Fruit fly (Drosophila melanogaster): ENCODE data around the gene kel.

The kel gene

DNA sequence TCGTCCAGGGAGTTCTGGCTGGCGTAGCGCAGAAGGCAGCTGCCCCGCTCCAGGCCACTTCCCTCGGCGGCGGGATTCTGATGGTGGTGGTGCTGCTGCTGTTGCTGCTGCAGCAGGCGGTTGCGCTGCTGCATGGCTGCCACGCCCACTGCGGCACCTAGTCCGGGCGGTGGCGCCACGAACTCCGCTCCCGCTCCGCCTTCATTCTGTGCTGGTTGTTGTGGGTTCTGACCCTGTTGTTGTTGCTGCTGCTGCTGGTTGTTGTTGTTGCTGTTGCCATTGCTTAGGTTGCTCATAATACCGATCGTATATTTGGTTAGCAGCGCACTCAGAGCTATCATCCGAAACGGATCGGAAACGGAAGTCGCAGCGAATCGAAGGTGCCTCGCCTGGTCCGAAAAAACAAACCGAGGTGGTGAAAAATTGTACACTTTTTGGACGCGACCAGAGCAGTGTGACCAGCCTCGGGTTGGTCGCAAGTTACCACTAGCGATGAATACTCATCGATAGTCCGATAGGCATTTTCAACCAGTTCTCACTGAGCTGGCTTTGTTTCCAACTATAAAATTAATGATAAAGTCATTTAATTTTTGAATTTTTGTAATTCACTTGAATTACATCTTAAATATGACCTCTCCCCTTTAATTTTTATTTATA is at the start of gene kel:
Gene kel, minus strand, starts transcription at position 493 of the 657 bp plus-strand sequence.
- TF ChIP-seq CG32006 (GFP tag; optimal IDR thresholded peaks at IDR 0.05) (no peak), CG11762 (GFP tag; optimal IDR thresholded peaks at IDR 0.05; ENCODE audit: insufficient read depth) (no peak), Gug (GFP tag; IDR thresholded peaks at IDR 0.05) (0 out of 2 replicates have a peak, but pooled peaks have one; percentile 9), CG3919 (GFP tag; optimal IDR thresholded peaks at IDR 0.05) (peak; percentile 58), Smox (GFP tag; optimal IDR thresholded peaks at IDR 0.05) (no peak), CG6276 (GFP tag; optimal IDR thresholded peaks at IDR 0.05) (no peak), achi (GFP tag; optimal IDR thresholded peaks at IDR 0.05) (no peak), pdm3 (GFP tag; optimal IDR thresholded peaks at IDR 0.05) (no peak), CG7368 (GFP tag; optimal IDR thresholded peaks at IDR 0.05) (no peak), CG6163 (GFP tag; IDR thresholded peaks at IDR 0.05) (no peak), esn (GFP tag; optimal IDR thresholded peaks at IDR 0.05) (peak; percentile 51), Eip78C (GFP tag) (peak; percentile 59), CG9139 (GFP tag; optimal IDR thresholded peaks at IDR 0.05) (no peak), CG8632 (GFP tag; optimal IDR thresholded peaks at IDR 0.05) (no peak), net (GFP tag; optimal IDR thresholded peaks at IDR 0.05) (no peak), CG3032 (tag; optimal IDR thresholded peaks at IDR 0.05) (no peak), CG8319 (GFP tag; optimal IDR thresholded peaks at IDR 0.05) (no peak), Sox15 (GFP tag; optimal IDR thresholded peaks at IDR 0.05) (no peak), Blimp-1 (GFP tag; optimal IDR thresholded peaks at IDR 0.05) (no peak), Met (GFP tag; optimal IDR thresholded peaks at IDR 0.05) (no peak), acj6 (GFP tag; optimal IDR thresholded peaks at IDR 0.05) (no peak), Ets21C (GFP tag; optimal IDR thresholded peaks at IDR 0.05) (no peak), spab (GFP tag; optimal IDR thresholded peaks at IDR 0.05) (no peak), CG1621 (tag; optimal IDR thresholded peaks at IDR 0.05) (peak; percentile 44), Eip75B (GFP tag; optimal IDR thresholded peaks at IDR 0.05) (peak; percentile 2), lz (GFP tag; optimal IDR thresholded peaks at IDR 0.05) (peak; percentile 27), Ets96B (tag; optimal IDR thresholded peaks at IDR 0.05) (no peak), CG6792 (GFP tag; optimal IDR thresholded peaks at IDR 0.05) (no peak), salr (GFP tag; optimal IDR thresholded peaks at IDR 0.05) (no peak), Eip93F (GFP tag; optimal IDR thresholded peaks at IDR 0.05) (no peak), svp (GFP tag) (peak; percentile 70), eg (GFP tag; IDR thresholded peaks at IDR 0.05) (no peak), CG10669 (GFP tag; optimal IDR thresholded peaks at IDR 0.05) (no peak), dsx (GFP tag; optimal IDR thresholded peaks at IDR 0.05; ENCODE audit: poor library complexity, severe bottlenecking) (no peak), CG31627 (GFP tag; optimal IDR thresholded peaks at IDR 0.05) (peak; percentile 17), OdsH (GFP tag; optimal IDR thresholded peaks at IDR 0.05) (no peak), CG16779 (tag; optimal IDR thresholded peaks at IDR 0.05) (peak; percentile 21), CG11294 (GFP tag; IDR thresholded peaks at IDR 0.05) (no peak), CG15336 (GFP tag; IDR thresholded peaks at IDR 0.05) (peak; percentile 42; the same call in 1 of the 2 replicates), ss (GFP tag; optimal IDR thresholded peaks at IDR 0.05) (no peak), fkh (GFP tag; optimal IDR thresholded peaks at IDR 0.05) (peak; percentile 14), Sox14 (GFP tag; optimal IDR thresholded peaks at IDR 0.05) (peak; percentile 64), fd59A (GFP tag; optimal IDR thresholded peaks at IDR 0.05) (no peak), CG10631 (GFP tag; optimal IDR thresholded peaks at IDR 0.05) (no peak), Lpt (GFP tag; optimal IDR thresholded peaks at IDR 0.05) (no peak), CG34406 (GFP tag; optimal IDR thresholded peaks at IDR 0.05) (no peak), vri (GFP tag; optimal IDR thresholded peaks at IDR 0.05) (peak; percentile 26), Hr39 (GFP tag; optimal IDR thresholded peaks at IDR 0.05) (no peak), CG4318 (GFP tag; optimal IDR thresholded peaks at IDR 0.05) (no peak), dac (GFP tag; optimal IDR thresholded peaks at IDR 0.05) (no peak), CG6808 (GFP tag; optimal IDR thresholded peaks at IDR 0.05) (no peak)
